Fruit fly (Drosophila melanogaster) whole organism, prepupa: ENCODE measurements around the gene CG2247.
A peak's percentile ranks its signal among the peaks of the same experiment; 100 is the strongest.

Experiments
- Blimp-1 ChIP-seq: fragments of 200-800 bp; sonication (Bioruptor generic); optimal IDR thresholded peaks from 3 replicates; lab custom pipeline; 2017; ENCODE audit warnings: missing biosample characterization, missing genetic modification characterization, mild to moderate bottlenecking, moderate library complexity, missing genetic modification reagents
- CG10631 ChIP-seq: fragments of 200-800 bp; sonication (Bioruptor generic); optimal IDR thresholded peaks from 2 replicates; lab custom pipeline; 2016; ENCODE audit warnings: missing biosample characterization, missing genetic modification characterization
- CG11294 ChIP-seq: fragments of 200-800 bp; sonication (Bioruptor generic); IDR thresholded peaks from 2 replicates; pipeline ENCODE4 v1.3.6; 2022; ENCODE audit warnings: missing biosample characterization, missing genetic modification characterization
- CG11762 ChIP-seq: fragments of 200-800 bp; sonication (Bioruptor generic); optimal IDR thresholded peaks from 3 replicates; lab custom pipeline; 2016; ENCODE audit warnings: missing biosample characterization, missing genetic modification characterization; ENCODE audit not compliant: insufficient read depth
- CG15336 ChIP-seq: fragments of 200-800 bp; sonication (Bioruptor generic); IDR thresholded peaks from 2 replicates; pipeline ENCODE4 v1.3.6; 2022; ENCODE audit warnings: missing biosample characterization, missing genetic modification characterization
- CG1621 ChIP-seq: fragments of 200-800 bp; sonication (Bioruptor generic); optimal IDR thresholded peaks from 3 replicates; lab custom pipeline; 2018; ENCODE audit warnings: missing biosample characterization, mild to moderate bottlenecking, missing genetic modification characterization
- CG16779 ChIP-seq: fragments of 200-800 bp; sonication (Bioruptor generic); optimal IDR thresholded peaks from 3 replicates; lab custom pipeline; 2017; ENCODE audit warnings: missing biosample characterization, mild to moderate bottlenecking, missing genetic modification characterization
- CG31627 ChIP-seq: fragments of 200-800 bp; sonication (Bioruptor generic); optimal IDR thresholded peaks from 3 replicates; lab custom pipeline; 2016; ENCODE audit warnings: missing biosample characterization, missing genetic modification characterization
- CG34406 ChIP-seq: fragments of 200-800 bp; sonication (Bioruptor generic); optimal IDR thresholded peaks from 3 replicates; lab custom pipeline; 2016; ENCODE audit warnings: missing biosample characterization, missing genetic modification characterization
- CG3919 ChIP-seq: fragments of 200-800 bp; sonication (Bioruptor generic); optimal IDR thresholded peaks from 3 replicates; lab custom pipeline; 2016; ENCODE audit warnings: missing biosample characterization, missing genetic modification characterization
- CG6163 ChIP-seq: fragments of 200-800 bp; sonication (Bioruptor generic); IDR thresholded peaks from 3 replicates; pipeline ENCODE4 v1.3.6; 2022; ENCODE audit warnings: missing biosample characterization, missing genetic modification characterization
- CG6276 ChIP-seq: fragments of 200-800 bp; sonication (Bioruptor generic); optimal IDR thresholded peaks from 2 replicates; lab custom pipeline; 2017; ENCODE audit warnings: missing biosample characterization, mild to moderate bottlenecking, missing genetic modification characterization
- CG6792 ChIP-seq: fragments of 200-800 bp; sonication (Bioruptor generic); optimal IDR thresholded peaks from 3 replicates; lab custom pipeline; 2016; ENCODE audit warnings: missing biosample characterization, missing genetic modification characterization
- CG6854 ChIP-seq: fragments of 200-800 bp; sonication (Bioruptor generic); optimal IDR thresholded peaks from 2 replicates; lab custom pipeline; 2017; ENCODE audit warnings: missing biosample characterization, mild to moderate bottlenecking, missing genetic modification characterization
- CG8119 ChIP-seq: fragments of 200-800 bp; sonication (Bioruptor generic); IDR thresholded peaks from 3 replicates; pipeline ENCODE4 v1.3.6; 2022; ENCODE audit warnings: missing biosample characterization, missing genetic modification characterization
- CG8319 ChIP-seq: fragments of 200-800 bp; sonication (Bioruptor generic); optimal IDR thresholded peaks from 3 replicates; lab custom pipeline; 2016; ENCODE audit warnings: missing biosample characterization, missing genetic modification characterization
- CG8632 ChIP-seq: fragments of 200-800 bp; sonication (Bioruptor generic); optimal IDR thresholded peaks from 3 replicates; lab custom pipeline; 2016; ENCODE audit warnings: missing biosample characterization, missing genetic modification characterization
- CG9139 ChIP-seq: fragments of 200-800 bp; sonication (Bioruptor generic); optimal IDR thresholded peaks from 3 replicates; lab custom pipeline; 2017; ENCODE audit warnings: missing biosample characterization, mild to moderate bottlenecking, missing genetic modification characterization
- Eip75B ChIP-seq: fragments of 200-800 bp; sonication (Bioruptor generic); optimal IDR thresholded peaks from 3 replicates; lab custom pipeline; 2016; ENCODE audit warnings: missing biosample characterization, missing genetic modification characterization
- Eip78C ChIP-seq: fragments of 200-800 bp; sonication (Bioruptor generic); peaks from one replicate; lab custom pipeline; 2016; ENCODE audit warnings: missing biosample characterization, missing genetic modification characterization
- Eip93F ChIP-seq: fragments of 200-800 bp; sonication (Bioruptor generic); optimal IDR thresholded peaks from 2 replicates; lab custom pipeline; 2016; ENCODE audit warnings: missing biosample characterization, mild to moderate bottlenecking, missing genetic modification characterization
- Ets96B ChIP-seq: fragments of 200-800 bp; optimal IDR thresholded peaks from 2 replicates; lab custom pipeline; 2019; ENCODE audit warnings: missing biosample characterization, mild to moderate bottlenecking, missing genetic modification characterization, moderate library complexity
- Gug ChIP-seq: fragments of 200-800 bp; sonication (Bioruptor generic); IDR thresholded peaks from 2 replicates; pipeline ENCODE4 v1.3.6; 2022; ENCODE audit warnings: missing biosample characterization, missing genetic modification characterization
- Hr39 ChIP-seq: fragments of 200-800 bp; sonication (Bioruptor generic); optimal IDR thresholded peaks from 2 replicates; lab custom pipeline; 2016; ENCODE audit warnings: missing biosample characterization, missing genetic modification characterization
- Hr4 ChIP-seq: fragments of 200-800 bp; sonication (Bioruptor generic); optimal IDR thresholded peaks from 3 replicates; lab custom pipeline; 2016; ENCODE audit warnings: missing biosample characterization, missing genetic modification characterization
- Met ChIP-seq: fragments of 200-800 bp; sonication (Bioruptor generic); optimal IDR thresholded peaks from 3 replicates; lab custom pipeline; 2016; ENCODE audit warnings: missing biosample characterization, missing genetic modification characterization
- OdsH ChIP-seq: fragments of 200-800 bp; sonication (Bioruptor generic); optimal IDR thresholded peaks from 3 replicates; lab custom pipeline; 2016; ENCODE audit warnings: missing biosample characterization, missing genetic modification characterization
- Smox ChIP-seq: fragments of 200-800 bp; sonication (Bioruptor generic); optimal IDR thresholded peaks from 3 replicates; lab custom pipeline; 2016; ENCODE audit warnings: missing biosample characterization, missing genetic modification characterization
- Sox102F ChIP-seq: fragments of 200-800 bp; sonication (Bioruptor generic); optimal IDR thresholded peaks from 2 replicates; lab custom pipeline; 2016; ENCODE audit warnings: missing biosample characterization, mild to moderate bottlenecking, missing genetic modification characterization
- Sox14 ChIP-seq: fragments of 200-800 bp; sonication (Bioruptor generic); optimal IDR thresholded peaks from 3 replicates; lab custom pipeline; 2016; ENCODE audit warnings: missing biosample characterization, missing genetic modification characterization
- Sox15 ChIP-seq: fragments of 200-800 bp; sonication (Bioruptor generic); optimal IDR thresholded peaks from 3 replicates; lab custom pipeline; 2016; ENCODE audit warnings: missing biosample characterization, missing genetic modification characterization
- achi ChIP-seq: fragments of 200-800 bp; sonication (Bioruptor generic); optimal IDR thresholded peaks from 3 replicates; lab custom pipeline; 2016; ENCODE audit warnings: missing biosample characterization, missing genetic modification characterization
- acj6 ChIP-seq: fragments of 200-800 bp; sonication (Bioruptor generic); optimal IDR thresholded peaks from 3 replicates; lab custom pipeline; 2016; ENCODE audit warnings: missing biosample characterization, missing genetic modification characterization
- cyc ChIP-seq: fragments of 200-800 bp; sonication (Bioruptor generic); optimal IDR thresholded peaks from 3 replicates; lab custom pipeline; 2016; ENCODE audit warnings: missing biosample characterization, missing genetic modification characterization
- dac ChIP-seq: fragments of 200-800 bp; sonication (Bioruptor generic); optimal IDR thresholded peaks from 2 replicates; lab custom pipeline; 2017; ENCODE audit warnings: missing biosample characterization, mild to moderate bottlenecking, missing genetic modification characterization
- dsx ChIP-seq: fragments of 200-800 bp; optimal IDR thresholded peaks from 3 replicates; lab custom pipeline; 2019; ENCODE audit warnings: missing biosample characterization, mild to moderate bottlenecking, missing genetic modification characterization, moderate library complexity; ENCODE audit not compliant: poor library complexity, severe bottlenecking
- eg ChIP-seq: fragments of 200-800 bp; sonication (Bioruptor generic); IDR thresholded peaks from 3 replicates; pipeline ENCODE4 v1.3.6; 2022; ENCODE audit warnings: missing biosample characterization, missing genetic modification characterization
- esn ChIP-seq: fragments of 200-800 bp; sonication (Bioruptor generic); optimal IDR thresholded peaks from 2 replicates; lab custom pipeline; 2016; ENCODE audit warnings: missing biosample characterization, mild to moderate bottlenecking, missing genetic modification characterization, moderate library complexity
- fd59A ChIP-seq: fragments of 200-800 bp; sonication (Bioruptor generic); optimal IDR thresholded peaks from 2 replicates; lab custom pipeline; 2017; ENCODE audit warnings: missing biosample characterization, mild to moderate bottlenecking, missing genetic modification characterization, missing genetic modification reagents
- lz ChIP-seq: fragments of 200-800 bp; sonication (Bioruptor generic); optimal IDR thresholded peaks from 3 replicates; lab custom pipeline; 2016; ENCODE audit warnings: missing biosample characterization, missing genetic modification characterization
- net ChIP-seq: fragments of 200-800 bp; sonication (Bioruptor generic); optimal IDR thresholded peaks from 3 replicates; lab custom pipeline; 2016; ENCODE audit warnings: missing biosample characterization, missing genetic modification characterization
- salr ChIP-seq, 2 experiments: fragments of 200-800 bp; sonication (Bioruptor generic); optimal IDR thresholded peaks; 3 replicates each; lab custom pipeline; 2016 to 2018; ENCODE audit warnings: missing biosample characterization in 2 of 2, missing genetic modification characterization in 2 of 2, mild to moderate bottlenecking in 1 of 2
- spab ChIP-seq: fragments of 200-800 bp; sonication (Bioruptor generic); optimal IDR thresholded peaks from 2 replicates; lab custom pipeline; 2017; ENCODE audit warnings: missing biosample characterization, mild to moderate bottlenecking, missing genetic modification characterization, missing genetic modification reagents
- ss ChIP-seq, 2 experiments: fragments of 200-800 bp; sonication (Bioruptor generic); optimal IDR thresholded peaks; 2 replicates in 1 of 2; 3 replicates in 1 of 2; lab custom pipeline; 2017 to 2018; ENCODE audit warnings: mild to moderate bottlenecking in 2 of 2, missing biosample characterization in 2 of 2, missing genetic modification characterization in 2 of 2, moderate library complexity in 1 of 2
- svp ChIP-seq: fragments of 200-800 bp; sonication (Bioruptor generic); peaks from one replicate; lab custom pipeline; 2016; ENCODE audit warnings: missing biosample characterization, missing genetic modification characterization
- topi ChIP-seq: fragments of 200-800 bp; sonication (Bioruptor generic); optimal IDR thresholded peaks from 3 replicates; lab custom pipeline; 2016; ENCODE audit warnings: missing biosample characterization, missing genetic modification characterization

Gene CG2247

DNA sequence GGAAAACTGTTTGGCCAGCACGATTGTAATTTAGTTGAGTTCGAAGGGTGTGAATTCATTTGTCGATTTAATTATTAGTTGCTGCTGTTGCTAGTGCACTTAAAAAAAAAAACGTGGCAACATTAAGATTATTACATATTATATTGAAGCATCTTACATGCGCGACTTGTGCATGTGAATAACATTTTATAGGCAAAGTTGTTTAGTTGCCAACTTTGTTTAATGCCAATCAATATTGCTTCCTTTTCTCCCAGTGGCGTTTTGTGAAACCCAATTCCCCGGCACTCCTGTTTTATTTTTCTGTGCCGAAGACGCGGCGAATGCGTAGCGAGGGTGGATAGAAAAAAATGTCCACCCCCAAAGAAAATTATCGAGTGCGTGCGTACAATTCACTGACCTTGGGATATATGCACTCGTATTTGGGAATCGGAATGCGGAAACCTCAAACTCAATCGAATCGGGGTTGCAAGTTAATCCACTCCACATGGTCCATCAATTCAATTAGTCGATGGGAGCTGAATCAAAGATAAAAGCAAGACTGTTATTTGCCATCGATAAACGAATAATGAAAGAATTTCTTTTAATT is 17.6 kb upstream of the CG2247 start (continued):
- TF ChIP-seq Hr4 (GFP tag; lab: Kevin White, UChicago): peak; percentile 9
- no peak for TF ChIP-seq CG6854
- TF ChIP-seq CG16779: no peak
- no peak for TF ChIP-seq Sox102F (GFP tag; lab: Kevin White, UChicago)
- no peak for TF ChIP-seq Gug (GFP tag; lab: Robert Waterston, UW)
- TF ChIP-seq CG8632 (GFP tag; lab: Kevin White, UChicago): no peak
- peak; percentile 11 for TF ChIP-seq OdsH (GFP tag; lab: Kevin White, UChicago)
- TF ChIP-seq Sox15: no peak
- no peak for TF ChIP-seq salr (GFP tag; optimal IDR thresholded peaks at IDR 0.05; lab: Kevin White, UChicago)
- no peak for TF ChIP-seq CG6792 (GFP tag; lab: Kevin White, UChicago)
- no peak for TF ChIP-seq svp (GFP tag; lab: Kevin White, UChicago)
- TF ChIP-seq Ets96B (tag; lab: Kevin White, UChicago): no peak
- TF ChIP-seq Smox: no peak
- no peak for TF ChIP-seq CG6276 (GFP tag; lab: Kevin White, UChicago)
- TF ChIP-seq CG11294: no peak
- TF ChIP-seq net (GFP tag; lab: Kevin White, UChicago): no peak
- no peak for TF ChIP-seq achi (GFP tag; lab: Kevin White, UChicago)
- no peak for TF ChIP-seq spab (GFP tag; lab: Kevin White, UChicago)
- TF ChIP-seq, all 60 proteins: peak for 9

DNA sequence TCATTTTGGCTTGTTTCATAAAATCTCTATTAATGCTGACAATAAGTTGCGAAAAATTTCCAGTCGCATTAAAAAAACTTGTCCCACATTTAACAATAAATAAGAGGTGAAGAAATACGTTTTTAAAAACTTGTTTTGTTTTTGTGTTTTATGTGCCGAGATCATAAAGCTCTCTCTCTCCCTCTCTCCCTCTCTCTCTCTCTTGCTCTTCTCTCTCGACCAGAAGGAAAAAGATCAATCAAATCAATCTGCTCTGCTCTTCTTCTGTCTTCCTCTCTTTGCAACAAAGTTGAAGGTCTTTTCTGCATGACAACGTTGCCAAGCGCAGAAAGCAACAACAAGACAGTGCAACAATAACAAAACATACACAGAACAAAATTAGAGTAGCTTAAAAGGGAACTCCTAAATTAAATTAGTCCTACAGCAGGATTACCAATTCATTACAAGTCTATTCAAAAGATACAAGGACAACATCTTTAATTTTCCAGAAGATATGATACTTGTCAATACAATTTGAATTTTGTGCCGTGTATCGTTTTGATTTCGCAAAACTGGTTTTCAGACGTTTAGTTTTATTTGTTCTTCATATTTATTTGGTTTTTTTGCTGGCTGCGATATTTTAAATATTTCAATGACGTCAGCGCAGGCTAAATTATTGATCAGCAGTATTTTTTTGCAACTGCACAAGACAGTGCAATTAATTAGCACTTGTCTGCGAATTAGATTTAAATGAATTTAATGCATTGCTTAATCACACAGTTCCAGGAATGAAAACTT is 11.4 kb upstream of the CG2247 start:
- TF ChIP-seq Eip93F: peak; percentile 75
- TF ChIP-seq Smox: peak; percentile 98
- peak; percentile 92 for TF ChIP-seq Blimp-1
- TF ChIP-seq CG8119 (GFP tag; lab: Robert Waterston, UW): peak; percentile 93
- TF ChIP-seq CG11294: peak; percentile 92
- peak; percentile 98 for TF ChIP-seq CG31627
- TF ChIP-seq CG1621 (tag; lab: Kevin White, UChicago): peak; percentile 95
- TF ChIP-seq CG9139 (GFP tag; lab: Kevin White, UChicago): peak; percentile 96
- peak; percentile 80 for TF ChIP-seq CG16779
- peak; percentile 72 for TF ChIP-seq dac (GFP tag; lab: Kevin White, UChicago)
- TF ChIP-seq CG6854: peak; percentile 95
- TF ChIP-seq esn (GFP tag; lab: Kevin White, UChicago): peak; percentile 98
- peak; percentile 99 for TF ChIP-seq Eip78C (GFP tag; lab: Kevin White, UChicago)
- TF ChIP-seq Sox14 (GFP tag; lab: Kevin White, UChicago): peak; percentile 96
- TF ChIP-seq dsx (GFP tag; lab: Kevin White, UChicago): peak; percentile 100
- peak; percentile 96 for TF ChIP-seq CG6163
- TF ChIP-seq CG3919: peak; percentile 97
- peak; percentile 95 for TF ChIP-seq CG8319 (GFP tag; lab: Kevin White, UChicago)
- TF ChIP-seq CG34406: peak; percentile 94
- peak; percentile 97 to 98 for TF ChIP-seq ss (GFP tag; optimal IDR thresholded peaks at IDR 0.05; lab: Kevin White, UChicago)
- TF ChIP-seq eg (GFP tag; lab: Robert Waterston, UW): peak; percentile 97
- peak; percentile 91 for TF ChIP-seq Hr4 (GFP tag; lab: Kevin White, UChicago)
- TF ChIP-seq salr (GFP tag; optimal IDR thresholded peaks at IDR 0.05; lab: Kevin White, UChicago): peak; percentile 94 to 95
- peak; percentile 96 for TF ChIP-seq CG11762 (GFP tag; lab: Kevin White, UChicago)
- TF ChIP-seq topi (GFP tag; lab: Kevin White, UChicago): peak; percentile 99
- TF ChIP-seq acj6 (GFP tag; lab: Kevin White, UChicago): peak; percentile 96
- peak; percentile 91 for TF ChIP-seq Gug (GFP tag; lab: Robert Waterston, UW)
- peak; percentile 93 for TF ChIP-seq fd59A (GFP tag; lab: Kevin White, UChicago)
- peak; percentile 98 for TF ChIP-seq Hr39 (GFP tag; lab: Kevin White, UChicago)
- peak; percentile 100 for TF ChIP-seq Met (GFP tag; lab: Kevin White, UChicago)
- TF ChIP-seq spab (GFP tag; lab: Kevin White, UChicago): peak; percentile 93
- TF ChIP-seq Ets96B (tag; lab: Kevin White, UChicago): peak; percentile 96
- peak; percentile 92 for TF ChIP-seq Eip75B (GFP tag; lab: Kevin White, UChicago)
- TF ChIP-seq CG6276 (GFP tag; lab: Kevin White, UChicago): peak; percentile 93
- peak; percentile 96 for TF ChIP-seq OdsH (GFP tag; lab: Kevin White, UChicago)
- peak; percentile 98 for TF ChIP-seq cyc
- peak; percentile 96 for TF ChIP-seq CG10631 (GFP tag; lab: Kevin White, UChicago)
- TF ChIP-seq lz: peak; percentile 98
- peak; percentile 96 for TF ChIP-seq CG15336 (GFP tag; lab: Robert Waterston, UW)
